Worm (Caenorhabditis elegans) whole organism, L3 larva: ENCODE results near the gene F43C9.1.

Experiments used
- egl-27 ChIP-seq: sonication (generic microtip); optimal IDR thresholded peaks from 4 replicates; lab custom pipeline; 2017; ENCODE audit warnings: missing biosample characterization, missing genetic modification reagents, missing genetic modification characterization
- elt-3 ChIP-seq, 3 experiments: fragments of 150-350 bp in 1 of 3; sonication (generic microtip) in 2 of 3; optimal IDR thresholded peaks; 2 replicates in 2 of 3; 4 replicates in 1 of 3; lab custom pipeline; 2014 to 2017; ENCODE audit warnings: missing biosample characterization in 3 of 3, missing genetic modification characterization in 3 of 3
- jun-1 ChIP-seq: fragments of 150-350 bp; optimal IDR thresholded peaks from 2 replicates; lab custom pipeline; 2014; ENCODE audit warnings: missing biosample characterization, missing genetic modification reagents, missing genetic modification characterization
- lin-15B ChIP-seq: fragments of 150-350 bp; optimal IDR thresholded peaks from 2 replicates; lab custom pipeline; 2014; ENCODE audit warnings: missing biosample characterization, missing genetic modification characterization
- lin-39 ChIP-seq: fragments of 150-350 bp; optimal IDR thresholded peaks from 2 replicates; lab custom pipeline; 2018; ENCODE audit warnings: missing biosample characterization, missing genetic modification reagents, missing genetic modification characterization
- nhr-12 ChIP-seq: fragments of 150-350 bp; optimal IDR thresholded peaks from 2 replicates; lab custom pipeline; 2014; ENCODE audit warnings: missing biosample characterization, missing genetic modification characterization
- nhr-237 ChIP-seq: fragments of 150-350 bp; optimal IDR thresholded peaks from 2 replicates; lab custom pipeline; 2014; ENCODE audit warnings: missing biosample characterization, missing genetic modification characterization
- sea-2 ChIP-seq: fragments of 150-350 bp; sonication (generic microtip); optimal IDR thresholded peaks from 4 replicates; lab custom pipeline; 2014; ENCODE audit warnings: missing biosample characterization, missing genetic modification reagents, missing genetic modification characterization
- snpc-4 ChIP-seq: fragments of 150-350 bp; optimal IDR thresholded peaks from 2 replicates; lab custom pipeline; 2014; ENCODE audit warnings: missing biosample characterization, missing genetic modification characterization
- unc-39 ChIP-seq: sonication (generic microtip); optimal IDR thresholded peaks from 4 replicates; lab custom pipeline; 2017; ENCODE audit warnings: missing biosample characterization, missing genetic modification characterization
- unc-62 ChIP-seq: fragments of 150-350 bp; sonication (generic microtip); optimal IDR thresholded peaks from 4 replicates; lab custom pipeline; 2014; ENCODE audit warnings: missing biosample characterization, missing genetic modification reagents, missing genetic modification characterization

- TF ChIP-seq egl-27: no peak
- TF ChIP-seq lin-15B: no peak
- TF ChIP-seq lin-39 (tag; lab: Kevin White, UChicago): no peak
- TF ChIP-seq elt-3 (tag; optimal IDR thresholded peaks at IDR 0.05; lab: Kevin White, UChicago): no peak
- TF ChIP-seq jun-1 (tag; lab: Kevin White, UChicago): no peak
- no peak for TF ChIP-seq snpc-4 (tag; lab: Kevin White, UChicago)
- TF ChIP-seq nhr-12 (tag; lab: Kevin White, UChicago): no peak
- TF ChIP-seq sea-2 (GFP tag; lab: Kevin White, UChicago): no peak
- no peak for TF ChIP-seq unc-39
- no peak for TF ChIP-seq unc-62
- TF ChIP-seq nhr-237 (tag; lab: Kevin White, UChicago): no peak
These were observed 28.5 kb downstream of the F43C9.1 start for ce11 chrX:4821602-4822001.
